Worm (Caenorhabditis elegans): ENCODE data around the gene R13D7.2.
A peak's percentile ranks its signal among the peaks of the same experiment; 100 is the strongest.

R13D7.2 gene

ce11 chrV:7414909-7415308, 5.2 kb downstream of the R13D7.2 start, which contains the start of gene F18E3.12:
TSS of gene F18E3.12 (plus strand) at chrV:7414985.
- TF ChIP-seq fkh-3 (tag; optimal IDR thresholded peaks at IDR 0.05) (no peak), ama-1 (optimal IDR thresholded peaks at IDR 0.05) (peak; percentile 94), ama-1 (GFP tag; optimal IDR thresholded peaks at IDR 0.05) (no peak), repo-1 (tag; optimal IDR thresholded peaks at IDR 0.05) (no peak)

- no peak for TF ChIP-seq bed-1 (GFP tag; IDR thresholded peaks at IDR 0.05)
- no peak for TF ChIP-seq B0035.1 (tag; optimal IDR thresholded peaks at IDR 0.05)
- no peak for TF ChIP-seq hsf-1 (GFP tag; IDR thresholded peaks at IDR 0.05)
- TF ChIP-seq tbp1 (GFP tag; optimal IDR thresholded peaks at IDR 0.05): no peak
- peak; percentile 7 for TF ChIP-seq chd-7 (tag; optimal IDR thresholded peaks at IDR 0.05)
- TF ChIP-seq F23B12.7 (tag; optimal IDR thresholded peaks at IDR 0.05; ENCODE audit: insufficient read depth): no peak
- TF ChIP-seq cebp-1 (GFP tag; IDR thresholded peaks at IDR 0.05): no peak
- no peak for TF ChIP-seq cebp-1 (tag; optimal IDR thresholded peaks at IDR 0.05)
- peak; percentile 96 for TF ChIP-seq ama-1 (optimal IDR thresholded peaks at IDR 0.05)
- no peak for TF ChIP-seq ama-1 (GFP tag; optimal IDR thresholded peaks at IDR 0.05)
- no peak for TF ChIP-seq lin-54 (GFP tag; optimal IDR thresholded peaks at IDR 0.05)
- peak; percentile 74 for TF ChIP-seq nfyb-1 (GFP tag; IDR thresholded peaks at IDR 0.05)
- peak; percentile 35 for TF ChIP-seq lin-40 (tag; optimal IDR thresholded peaks at IDR 0.05)
- no peak for TF ChIP-seq dox-1 (GFP tag; IDR thresholded peaks at IDR 0.05)
- no peak for TF ChIP-seq tbx-9 (tag; optimal IDR thresholded peaks at IDR 0.05; ENCODE audit: borderline replicate concordance)
- 0 out of 2 replicates have a peak, but pooled peaks have one; percentile 13 for TF ChIP-seq K11D2.4 (GFP tag; IDR thresholded peaks at IDR 0.05)
- peak; percentile 79 for TF ChIP-seq ztf-26 (tag; optimal IDR thresholded peaks at IDR 0.05)
- 0 out of 2 replicates have a peak, but pooled peaks have one; percentile 27 for TF ChIP-seq lin-26 (GFP tag; IDR thresholded peaks at IDR 0.05)
- no peak for TF ChIP-seq sea-2 (GFP tag; IDR thresholded peaks at IDR 0.05)
- TF ChIP-seq somi-1 (GFP tag; optimal IDR thresholded peaks at IDR 0.05): peak; percentile 76
- TF ChIP-seq ZK185.1 (tag; optimal IDR thresholded peaks at IDR 0.05; ENCODE audit: poor library complexity, severe bottlenecking): peak; percentile 43
- no peak for TF ChIP-seq attf-6 (GFP tag; IDR thresholded peaks at IDR 0.05)
- no peak for TF ChIP-seq ztf-6 (GFP tag; IDR thresholded peaks at IDR 0.05)
- TF ChIP-seq F22D6.2 (tag; optimal IDR thresholded peaks at IDR 0.05): peak; percentile 21
- peak; percentile 34; the same call in 1 of the 2 replicates for TF ChIP-seq C06A6.2 (GFP tag; conservative IDR thresholded peaks at IDR 0.05)
- peak; percentile 69 for TF ChIP-seq atf-7 (tag; optimal IDR thresholded peaks at IDR 0.05)
- TF ChIP-seq madf-6 (GFP tag; IDR thresholded peaks at IDR 0.05): no peak
- TF ChIP-seq lsl-1 (GFP tag; optimal IDR thresholded peaks at IDR 0.05): no peak
- TF ChIP-seq Y53G8AR.9 (GFP tag; conservative IDR thresholded peaks at IDR 0.05): 0 out of 2 replicates have a peak, but pooled peaks have one; percentile 33
- no peak for TF ChIP-seq zfh-2 (GFP tag; conservative IDR thresholded peaks at IDR 0.05)
- no peak for TF ChIP-seq nhr-27 (tag; optimal IDR thresholded peaks at IDR 0.05)
- no peak for TF ChIP-seq hrde-1 (tag; optimal IDR thresholded peaks at IDR 0.05; ENCODE audit: borderline replicate concordance)
Observed at ce11 chrV:7415780-7416428, 6.2 kb downstream of the R13D7.2 start, which contains the start of gene F18E3.13. TSS of gene F18E3.13 (plus strand) at chrV:7416164.

- no peak for TF ChIP-seq ztf-6 (GFP tag; IDR thresholded peaks at IDR 0.05)
- TF ChIP-seq ztf-3 (GFP tag; optimal IDR thresholded peaks at IDR 0.05): no peak
- TF ChIP-seq T07F8.4 (tag; optimal IDR thresholded peaks at IDR 0.05): no peak
- no peak for TF ChIP-seq Y53G8AR.9 (GFP tag; conservative IDR thresholded peaks at IDR 0.05)
- no peak for TF ChIP-seq lsy-27 (tag; optimal IDR thresholded peaks at IDR 0.05; ENCODE audit: borderline replicate concordance, insufficient read depth)
- no peak for TF ChIP-seq hsf-1 (GFP tag; IDR thresholded peaks at IDR 0.05)
- no peak for TF ChIP-seq zfh-2 (GFP tag; conservative IDR thresholded peaks at IDR 0.05)
- no peak for TF ChIP-seq tlf-1 (GFP tag; optimal IDR thresholded peaks at IDR 0.05)
- TF ChIP-seq ekl-4 (GFP tag; IDR thresholded peaks at IDR 0.05): no peak
- TF ChIP-seq akir-1 (GFP tag; optimal IDR thresholded peaks at IDR 0.05): no peak
- no peak for TF ChIP-seq mel-28 (tag; optimal IDR thresholded peaks at IDR 0.05; ENCODE audit: borderline replicate concordance)
- no peak for TF ChIP-seq rec-8 (tag; optimal IDR thresholded peaks at IDR 0.05)
- no peak for TF ChIP-seq cebp-1 (GFP tag; IDR thresholded peaks at IDR 0.05)
- TF ChIP-seq cebp-1 (tag; optimal IDR thresholded peaks at IDR 0.05): no peak
- TF ChIP-seq unc-130 (GFP tag; optimal IDR thresholded peaks at IDR 0.05): no peak
- no peak for TF ChIP-seq nhr-179 (tag; optimal IDR thresholded peaks at IDR 0.05)
Observed at ce11 chrV:7416569-7416968, 6.9 kb downstream of the R13D7.2 start.

Measured in whole organism, young adult.